Fruit fly (Drosophila melanogaster) whole organism, embryonic: ENCODE measurements around the gene mdlc.
A peak's percentile ranks its signal among the peaks of the same experiment; 100 is the strongest.

Experiments used
- Adf1 ChIP-seq: fragments of 200-800 bp; sonication (Bioruptor generic); IDR thresholded peaks from 2 replicates; pipeline ENCODE4 v1.3.6; 2022; ENCODE audit warnings: missing biosample characterization, missing genetic modification characterization
- Asciz ChIP-seq: fragments of 200-800 bp; sonication (Bioruptor generic); optimal IDR thresholded peaks from 2 replicates; lab custom pipeline; 2017; ENCODE audit warnings: missing biosample characterization, mild to moderate bottlenecking, missing genetic modification characterization, missing genetic modification reagents
- Atf6 ChIP-seq: fragments of 200-800 bp; sonication (Bioruptor generic); IDR thresholded peaks from 2 replicates; pipeline ENCODE4 v1.3.6; 2022; ENCODE audit warnings: missing biosample characterization, missing genetic modification characterization
- CG11456 ChIP-seq: fragments of 200-800 bp; sonication (Bioruptor generic); IDR thresholded peaks from 3 replicates; pipeline ENCODE4 v1.3.6; 2022; ENCODE audit warnings: missing biosample characterization, missing genetic modification characterization
- CG14050 ChIP-seq: fragments of 200-800 bp; sonication (Bioruptor generic); IDR thresholded peaks from 3 replicates; pipeline ENCODE4 v1.3.6; 2022; ENCODE audit warnings: missing biosample characterization, missing genetic modification characterization
- CG14710 ChIP-seq: fragments of 200-800 bp; sonication (Bioruptor generic); optimal IDR thresholded peaks from 3 replicates; lab custom pipeline; 2019; ENCODE audit warnings: missing biosample characterization, mild to moderate bottlenecking, missing genetic modification characterization, moderate library complexity
- CG14965 ChIP-seq: fragments of 200-800 bp; sonication (Bioruptor generic); optimal IDR thresholded peaks from 2 replicates; lab custom pipeline; 2016; ENCODE audit warnings: missing biosample characterization, missing genetic modification characterization, borderline replicate concordance
- CG16779 ChIP-seq: fragments of 200-800 bp; sonication (Bioruptor generic); IDR thresholded peaks from 2 replicates; pipeline ENCODE4 v1.3.6; 2022; ENCODE audit warnings: missing biosample characterization, missing genetic modification characterization
- CG17612 ChIP-seq: fragments of 200-800 bp; sonication (Bioruptor generic); IDR thresholded peaks from 2 replicates; pipeline ENCODE4 v1.3.6; 2022; ENCODE audit warnings: missing biosample characterization, missing genetic modification characterization
- CG1792 ChIP-seq: fragments of 200-800 bp; sonication (Bioruptor generic); optimal IDR thresholded peaks from 2 replicates; lab custom pipeline; 2016; ENCODE audit warnings: missing biosample characterization, missing genetic modification characterization
- CG2120 ChIP-seq: fragments of 200-800 bp; sonication (Bioruptor generic); optimal IDR thresholded peaks from 3 replicates; lab custom pipeline; 2016; ENCODE audit warnings: missing biosample characterization, missing genetic modification characterization
- CG31388 ChIP-seq: fragments of 200-800 bp; sonication (Bioruptor generic); optimal IDR thresholded peaks from 2 replicates; lab custom pipeline; 2016; ENCODE audit warnings: missing biosample characterization, missing genetic modification characterization
- CG32767 ChIP-seq: fragments of 200-800 bp; sonication (Bioruptor generic); IDR thresholded peaks from 2 replicates; pipeline ENCODE4 v1.3.6; 2022; ENCODE audit warnings: missing biosample characterization, missing genetic modification characterization
- CG32772 ChIP-seq: fragments of 200-800 bp; sonication (Bioruptor generic); IDR thresholded peaks from 2 replicates; pipeline ENCODE4 v1.3.6; 2022; ENCODE audit warnings: missing biosample characterization, missing genetic modification characterization
- CG33557 ChIP-seq: fragments of 200-800 bp; sonication (Bioruptor generic); optimal IDR thresholded peaks from 2 replicates; lab custom pipeline; 2019; ENCODE audit warnings: missing biosample characterization, mild to moderate bottlenecking, missing genetic modification characterization, moderate library complexity
- CG3407 ChIP-seq: fragments of 200-800 bp; sonication (Bioruptor generic); optimal IDR thresholded peaks from 2 replicates; lab custom pipeline; 2018; ENCODE audit warnings: missing biosample characterization, mild to moderate bottlenecking, missing genetic modification characterization
- CG4424 ChIP-seq: fragments of 200-800 bp; sonication (Bioruptor generic); optimal IDR thresholded peaks from 3 replicates; lab custom pipeline; 2016; ENCODE audit warnings: missing biosample characterization, missing genetic modification characterization
- CG4617 ChIP-seq: fragments of 200-800 bp; sonication (Bioruptor generic); optimal IDR thresholded peaks from 3 replicates; lab custom pipeline; 2016; ENCODE audit warnings: missing biosample characterization, missing genetic modification characterization, borderline replicate concordance
- CG8388 ChIP-seq: fragments of 200-800 bp; sonication (Bioruptor generic); optimal IDR thresholded peaks from 2 replicates; lab custom pipeline; 2019; ENCODE audit warnings: missing biosample characterization, mild to moderate bottlenecking, missing genetic modification characterization, moderate library complexity
- CG8478 ChIP-seq: fragments of >200 bp; optimal IDR thresholded peaks from 2 replicates; lab custom pipeline; 2018
- CG9817 ChIP-seq: fragments of 200-800 bp; sonication (Bioruptor generic); optimal IDR thresholded peaks from 2 replicates; lab custom pipeline; 2018; ENCODE audit warnings: missing biosample characterization, mild to moderate bottlenecking, missing genetic modification characterization, moderate library complexity
- Camta ChIP-seq: fragments of 200-800 bp; sonication (Bioruptor generic); optimal IDR thresholded peaks from 2 replicates; lab custom pipeline; 2016; ENCODE audit warnings: missing biosample characterization, missing genetic modification characterization
- Chrac-16 ChIP-seq: fragments of 200-800 bp; sonication (Bioruptor generic); optimal IDR thresholded peaks from 3 replicates; lab custom pipeline; 2016; ENCODE audit warnings: missing biosample characterization, missing genetic modification characterization
- D19A ChIP-seq: fragments of 200-800 bp; optimal IDR thresholded peaks from 3 replicates; lab custom pipeline; 2019; ENCODE audit warnings: missing biosample characterization, mild to moderate bottlenecking, missing genetic modification characterization, moderate library complexity
- Dad ChIP-seq: fragments of 200-800 bp; sonication (Bioruptor generic); optimal IDR thresholded peaks from 3 replicates; lab custom pipeline; 2016; ENCODE audit warnings: missing biosample characterization, missing genetic modification characterization
- Dfd ChIP-seq, 2 experiments: fragments of >200 bp; optimal IDR thresholded peaks; 2 replicates each; lab custom pipeline; 2017; ENCODE audit warnings: missing biosample characterization in 2 of 2, missing genetic modification characterization in 2 of 2
- Dll ChIP-seq: fragments of 200-800 bp; sonication (Bioruptor generic); IDR thresholded peaks from 4 replicates; pipeline ENCODE4 v1.3.6; 2022; ENCODE audit warnings: missing biosample characterization, missing genetic modification characterization; ENCODE audit not compliant: partially characterized antibody
- Doc3 ChIP-seq: fragments of 200-800 bp; sonication (Bioruptor generic); IDR thresholded peaks from 3 replicates; pipeline ENCODE4 v1.3.6; 2022; ENCODE audit warnings: missing biosample characterization, missing genetic modification characterization; ENCODE audit not compliant: partially characterized antibody
- E2f1 ChIP-seq: fragments of 200-800 bp; sonication (Bioruptor generic); IDR thresholded peaks from 2 replicates; pipeline ENCODE4 v1.3.6; 2022; ENCODE audit warnings: missing biosample characterization, missing genetic modification characterization
- Ets97D ChIP-seq: fragments of 200-800 bp; sonication (Bioruptor generic); optimal IDR thresholded peaks from 3 replicates; lab custom pipeline; 2016; ENCODE audit warnings: missing biosample characterization, missing genetic modification characterization
- HHEX ChIP-seq: fragments of 200-800 bp; sonication (Bioruptor generic); optimal IDR thresholded peaks from 3 replicates; lab custom pipeline; 2017; ENCODE audit warnings: missing biosample characterization, mild to moderate bottlenecking, missing genetic modification characterization, missing genetic modification reagents
- Lhr ChIP-seq: fragments of 200-800 bp; sonication (Bioruptor generic); optimal IDR thresholded peaks from 3 replicates; lab custom pipeline; 2017; ENCODE audit warnings: mild to moderate bottlenecking, missing biosample characterization, missing genetic modification reagents, missing genetic modification characterization
- Lim3 ChIP-seq: fragments of 200-800 bp; sonication (Bioruptor generic); IDR thresholded peaks from 2 replicates; pipeline ENCODE4 v1.3.6; 2022; ENCODE audit warnings: missing biosample characterization, missing genetic modification characterization
- Meics ChIP-seq: fragments of 200-800 bp; sonication (Bioruptor generic); optimal IDR thresholded peaks from 2 replicates; lab custom pipeline; 2017; ENCODE audit warnings: missing biosample characterization, mild to moderate bottlenecking, missing genetic modification characterization
- Mrtf ChIP-seq: fragments of 200-800 bp; sonication (Bioruptor generic); IDR thresholded peaks from 3 replicates; pipeline ENCODE4 v1.3.6; 2022; ENCODE audit warnings: missing biosample characterization, missing genetic modification characterization
- Ravus ChIP-seq: fragments of 200-800 bp; sonication (Bioruptor generic); IDR thresholded peaks from 2 replicates; pipeline ENCODE4 v1.3.6; 2022; ENCODE audit warnings: missing biosample characterization, missing genetic modification characterization
- Vsx1 ChIP-seq: fragments of 200-800 bp; sonication (Bioruptor generic); optimal IDR thresholded peaks from 2 replicates; lab custom pipeline; 2017; ENCODE audit warnings: missing biosample characterization, mild to moderate bottlenecking, missing genetic modification characterization, missing genetic modification reagents
- al ChIP-seq: fragments of 200-800 bp; sonication (Bioruptor generic); IDR thresholded peaks from 2 replicates; pipeline ENCODE4 v1.3.6; 2022; ENCODE audit warnings: missing biosample characterization, missing genetic modification characterization
- bbx ChIP-seq: fragments of 200-800 bp; sonication (Bioruptor generic); IDR thresholded peaks from 2 replicates; pipeline ENCODE4 v1.3.6; 2022; ENCODE audit warnings: missing biosample characterization, missing genetic modification characterization; ENCODE audit not compliant: partially characterized antibody
- br ChIP-seq: fragments of >200 bp; optimal IDR thresholded peaks from 2 replicates; lab custom pipeline; 2017
- corto ChIP-seq: fragments of 200-800 bp; sonication (Bioruptor generic); optimal IDR thresholded peaks from 2 replicates; lab custom pipeline; 2016; ENCODE audit warnings: missing biosample characterization, mild to moderate bottlenecking, missing genetic modification characterization, moderate library complexity
- eyg ChIP-seq: fragments of 200-800 bp; sonication (Bioruptor generic); optimal IDR thresholded peaks from 3 replicates; lab custom pipeline; 2016; ENCODE audit warnings: missing biosample characterization, missing genetic modification characterization
- h ChIP-seq: fragments of >200 bp; optimal IDR thresholded peaks from 2 replicates; lab custom pipeline; 2017
- jigr1 ChIP-seq: fragments of 200-800 bp; sonication (Bioruptor generic); IDR thresholded peaks from 3 replicates; pipeline ENCODE4 v1.3.6; 2022; ENCODE audit warnings: missing biosample characterization, missing genetic modification characterization
- mam ChIP-seq: fragments of 200-800 bp; sonication (Bioruptor generic); optimal IDR thresholded peaks from 3 replicates; lab custom pipeline; 2016; ENCODE audit warnings: missing biosample characterization, missing genetic modification characterization
- oc ChIP-seq: fragments of 200-800 bp; sonication (Bioruptor generic); optimal IDR thresholded peaks from 2 replicates; lab custom pipeline; 2018; ENCODE audit warnings: missing biosample characterization, mild to moderate bottlenecking, missing genetic modification characterization, moderate library complexity
- onecut ChIP-seq: fragments of 200-800 bp; sonication (Bioruptor generic); IDR thresholded peaks from 2 replicates; pipeline ENCODE4 v1.3.6; 2022; ENCODE audit warnings: missing biosample characterization, missing genetic modification characterization
- peb ChIP-seq: fragments of 200-800 bp; sonication (Bioruptor generic); IDR thresholded peaks from 2 replicates; pipeline ENCODE4 v1.3.6; 2022; ENCODE audit warnings: missing biosample characterization, missing genetic modification characterization
- pfk ChIP-seq: fragments of 200-800 bp; sonication (Bioruptor generic); optimal IDR thresholded peaks from 2 replicates; lab custom pipeline; 2018; ENCODE audit warnings: missing biosample characterization, mild to moderate bottlenecking, missing genetic modification characterization, moderate library complexity
- tll ChIP-seq, 2 experiments: fragments of 200-800 bp in 1 of 2; fragments of >200 bp in 1 of 2; sonication (Bioruptor generic) in 1 of 2; optimal IDR thresholded peaks; 2 replicates each; lab custom pipeline; 2017 to 2019; ENCODE audit warnings: missing biosample characterization in 2 of 2, missing genetic modification characterization in 2 of 2, mild to moderate bottlenecking in 1 of 2, moderate library complexity in 1 of 2
- wek ChIP-seq: fragments of 200-800 bp; sonication (Bioruptor generic); optimal IDR thresholded peaks from 3 replicates; lab custom pipeline; 2018; ENCODE audit warnings: missing biosample characterization, mild to moderate bottlenecking, missing genetic modification characterization, moderate library complexity
- wor ChIP-seq: fragments of 200-800 bp; sonication (Bioruptor generic); IDR thresholded peaks from 2 replicates; pipeline ENCODE4 v1.3.6; 2022; ENCODE audit warnings: missing biosample characterization, missing genetic modification characterization

Gene mdlc

DNA sequence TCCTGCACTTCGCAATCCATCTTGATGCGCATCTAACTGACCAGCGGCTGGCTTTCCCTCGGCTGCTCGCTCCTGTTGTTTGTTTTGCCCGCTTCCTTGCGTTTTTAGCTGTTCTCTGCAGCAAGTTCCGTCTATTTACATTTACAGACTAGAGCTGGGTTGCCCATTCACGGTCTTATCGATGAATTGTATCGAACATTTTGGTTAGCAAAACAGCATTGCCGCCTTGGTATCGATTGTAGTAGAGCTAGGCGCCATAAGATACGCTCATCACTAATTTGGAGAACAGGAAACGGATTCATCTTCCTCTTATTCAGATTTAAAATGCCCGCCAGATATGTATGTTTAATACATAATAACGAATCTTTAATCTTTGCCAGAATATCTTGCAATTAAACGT lies 21.7 kb upstream of the mdlc start, which contains the start of gene Regnase-1 (continued):
- TF ChIP-seq corto (GFP tag; lab: Kevin White, UChicago) (no peak), Ets97D (GFP tag; lab: Kevin White, UChicago) (peak; percentile 100), eyg (GFP tag; lab: Kevin White, UChicago) (peak; percentile 90), Dfd (GFP tag; optimal IDR thresholded peaks at IDR 0.05; lab: Kevin White, UChicago) (no peak), Vsx1 (GFP tag; lab: Kevin White, UChicago) (peak; percentile 95), Chrac-16 (GFP tag; lab: Kevin White, UChicago) (peak; percentile 59), Dll (GFP tag; lab: Robert Waterston, UW) (peak; percentile 95), E2f1 (peak; percentile 90), CG8478 (lab: Kevin White, UChicago) (no peak), h (no peak), HHEX (GFP tag; lab: Kevin White, UChicago) (peak; percentile 96), Lhr (peak; percentile 88), CG4617 (peak; percentile 93), CG11456 (GFP tag; lab: Robert Waterston, UW) (peak; percentile 90), CG33557 (GFP tag; lab: Kevin White, UChicago) (peak; percentile 92), br (no peak), Atf6 (GFP tag; lab: Robert Waterston, UW) (peak; percentile 89), Asciz (GFP tag; lab: Kevin White, UChicago) (peak; percentile 95), Meics (GFP tag; lab: Kevin White, UChicago) (peak; percentile 95), CG17612 (GFP tag; lab: Robert Waterston, UW) (peak; percentile 61; the same call in 1 of the 2 replicates), CG4424 (GFP tag; lab: Kevin White, UChicago) (peak; percentile 89), CG31388 (GFP tag; lab: Kevin White, UChicago) (peak; percentile 49), Ravus (GFP tag; lab: Robert Waterston, UW) (peak; percentile 35; the same call in 1 of the 2 replicates), CG3407 (GFP tag; lab: Kevin White, UChicago) (peak; percentile 88), pfk (GFP tag; lab: Kevin White, UChicago) (peak; percentile 81), Lim3 (GFP tag; lab: Robert Waterston, UW) (no peak), al (GFP tag; lab: Robert Waterston, UW) (peak; percentile 72), CG14965 (GFP tag; lab: Kevin White, UChicago) (peak; percentile 50), CG32767 (GFP tag; lab: Robert Waterston, UW) (peak; percentile 82), mam (GFP tag; lab: Kevin White, UChicago) (peak; percentile 80), peb (peak; percentile 58; the same call in 1 of the 2 replicates), oc (tag; lab: Kevin White, UChicago) (peak; percentile 84), jigr1 (GFP tag; lab: Robert Waterston, UW) (no peak), CG8388 (peak; percentile 90), CG32772 (GFP tag; lab: Robert Waterston, UW) (peak; percentile 65; the same call in 1 of the 2 replicates), Adf1 (peak; percentile 73; the same call in 1 of the 2 replicates), CG14050 (GFP tag; lab: Robert Waterston, UW) (peak; percentile 65; the same call in 2 of the 3 replicates), Dad (GFP tag; lab: Kevin White, UChicago) (peak; percentile 92), bbx (GFP tag; lab: Robert Waterston, UW) (peak; percentile 96), CG9817 (peak; percentile 90), tll (GFP tag; optimal IDR thresholded peaks at IDR 0.05; lab: Kevin White, UChicago) (no peak), CG2120 (GFP tag; lab: Kevin White, UChicago) (peak; percentile 83), onecut (GFP tag; lab: Robert Waterston, UW) (peak; percentile 88), wek (peak; percentile 92), CG1792 (peak; percentile 79), CG14710 (tag; lab: Kevin White, UChicago) (peak; percentile 91), Mrtf (GFP tag; lab: Robert Waterston, UW) (peak; percentile 71; the same call in 2 of the 3 replicates), wor (GFP tag; lab: Robert Waterston, UW) (peak; percentile 55), Doc3 (peak; percentile 93), D19A (tag; lab: Kevin White, UChicago) (no peak), Camta (GFP tag; lab: Kevin White, UChicago) (peak; percentile 90), CG16779 (GFP tag; lab: Robert Waterston, UW) (peak; percentile 86)
